Fruit fly (Drosophila melanogaster): ENCODE results near the gene exex.

Gene exex

DNA sequence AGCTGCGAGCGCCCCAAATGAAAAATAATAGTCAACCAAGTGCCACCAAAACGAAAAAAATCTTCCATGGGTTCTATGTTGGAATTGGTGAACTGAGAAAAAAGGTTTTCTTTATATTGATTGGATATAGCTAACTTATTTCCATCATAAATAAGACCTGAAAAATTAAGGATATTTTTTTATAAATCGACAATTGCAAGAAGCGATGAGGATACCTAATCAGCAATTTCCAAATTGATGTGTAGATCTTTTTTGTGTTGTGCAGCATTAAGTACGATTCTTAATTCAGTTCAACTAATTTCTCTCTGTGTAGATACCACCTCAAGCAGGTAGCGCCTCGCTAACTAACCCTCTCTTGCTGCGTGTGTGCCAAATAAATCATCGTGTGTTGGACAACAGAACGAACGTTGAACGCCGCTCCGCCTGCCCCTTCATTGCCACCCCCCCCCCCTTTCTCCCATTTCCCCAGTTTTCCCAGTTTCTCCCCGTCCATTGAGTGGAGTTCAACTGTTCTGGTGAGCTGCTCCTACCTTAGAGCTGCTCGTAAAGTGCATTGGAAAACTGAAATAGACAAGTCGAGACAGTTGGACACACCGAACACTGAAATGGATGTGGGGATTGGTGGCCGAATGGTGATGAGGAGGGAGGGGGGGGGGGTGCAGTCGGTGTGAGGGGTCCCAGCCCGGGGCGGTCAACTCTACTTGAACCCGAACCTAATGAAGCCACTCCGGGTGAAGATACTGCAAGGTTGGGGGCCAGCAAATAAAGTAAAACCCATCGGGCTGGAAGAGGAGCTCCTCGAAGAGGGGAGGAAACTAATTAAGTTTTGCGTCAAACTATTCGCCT lies 41.1 kb downstream of the exex start (continued):
- no peak for TF ChIP-seq pan (optimal IDR thresholded peaks at IDR 0.05)
- peak in 1 of 2 experiments; percentile 58 for TF ChIP-seq pan (GFP tag; optimal IDR thresholded peaks at IDR 0.05 in 1 of 2, IDR thresholded peaks at IDR 0.05 in 1 of 2)
- no peak for TF ChIP-seq hbn (GFP tag; IDR thresholded peaks at IDR 0.05; ENCODE audit: partially characterized antibody)
- no peak for TF ChIP-seq Dip2 (GFP tag; IDR thresholded peaks at IDR 0.05)
- peak; percentile 53; the same call in 1 of the 3 replicates for TF ChIP-seq CG11093 (GFP tag; IDR thresholded peaks at IDR 0.05)
- no peak for TF ChIP-seq psq (GFP tag; optimal IDR thresholded peaks at IDR 0.05)
- TF ChIP-seq CG16779 (GFP tag; IDR thresholded peaks at IDR 0.05) = no peak
- TF ChIP-seq tup (GFP tag; optimal IDR thresholded peaks at IDR 0.05) = no peak
- TF ChIP-seq CG16863 (GFP tag; optimal IDR thresholded peaks at IDR 0.05) = peak; percentile 33
- TF ChIP-seq CG30403 (GFP tag; optimal IDR thresholded peaks at IDR 0.05) = peak; percentile 67
- TF ChIP-seq dmrt99B (tag; optimal IDR thresholded peaks at IDR 0.05) = peak; percentile 76
- peak; percentile 52 for TF ChIP-seq Hsf (GFP tag; optimal IDR thresholded peaks at IDR 0.05)
- peak; percentile 63 for TF ChIP-seq CG7271 (tag; optimal IDR thresholded peaks at IDR 0.05)
- peak; percentile 9 for TF ChIP-seq ems (GFP tag; optimal IDR thresholded peaks at IDR 0.05)
- TF ChIP-seq CG3281 (GFP tag; optimal IDR thresholded peaks at IDR 0.05) = peak; percentile 35
- no peak for TF ChIP-seq unc-4 (GFP tag; IDR thresholded peaks at IDR 0.05; ENCODE audit: partially characterized antibody)
- peak; percentile 83 for TF ChIP-seq fd96Cb (tag; optimal IDR thresholded peaks at IDR 0.05)
- 0 out of 2 replicates have a peak, but pooled peaks have one; percentile 24 for TF ChIP-seq Drgx (GFP tag; IDR thresholded peaks at IDR 0.05)
- TF ChIP-seq E2f1 (GFP tag; IDR thresholded peaks at IDR 0.05) = 0 out of 2 replicates have a peak, but pooled peaks have one; percentile 37
- no peak for TF ChIP-seq usp (GFP tag; optimal IDR thresholded peaks at IDR 0.05)
- TF ChIP-seq bsh (GFP tag; optimal IDR thresholded peaks at IDR 0.05) = peak; percentile 57 to 89
- no peak for TF ChIP-seq Elba2 (GFP tag; optimal IDR thresholded peaks at IDR 0.05)
- no peak for TF ChIP-seq CkIIα-i1 (GFP tag; IDR thresholded peaks at IDR 0.05)
- TF ChIP-seq kay (GFP tag; optimal IDR thresholded peaks at IDR 0.05) = peak; percentile 14
- TF ChIP-seq otp (GFP tag; IDR thresholded peaks at IDR 0.05) = peak; percentile 49; the same call in 1 of the 3 replicates
- TF ChIP-seq tin (GFP tag; optimal IDR thresholded peaks at IDR 0.05) = peak; percentile 63
- TF ChIP-seq Atf6 (GFP tag; IDR thresholded peaks at IDR 0.05) = peak; percentile 30; the same call in 1 of the 2 replicates
- peak; percentile 30 for TF ChIP-seq cwo (GFP tag; optimal IDR thresholded peaks at IDR 0.05)
- no peak for TF ChIP-seq CG17186 (GFP tag; optimal IDR thresholded peaks at IDR 0.05)
- TF ChIP-seq fd102C (GFP tag; optimal IDR thresholded peaks at IDR 0.05) = no peak
- no peak for TF ChIP-seq klu (GFP tag; IDR thresholded peaks at IDR 0.05)
- TF ChIP-seq Ada2b (GFP tag; IDR thresholded peaks at IDR 0.05) = peak; percentile 25; the same call in 1 of the 2 replicates
- no peak for TF ChIP-seq Dp (GFP tag; optimal IDR thresholded peaks at IDR 0.05)
- no peak for TF ChIP-seq CG12071 (GFP tag; optimal IDR thresholded peaks at IDR 0.05)
- TF ChIP-seq Nf-YC (tag; optimal IDR thresholded peaks at IDR 0.05) = no peak
- TF ChIP-seq Ravus (GFP tag; IDR thresholded peaks at IDR 0.05) = no peak
- TF ChIP-seq CG31441 (GFP tag; IDR thresholded peaks at IDR 0.05) = peak; percentile 84
- TF ChIP-seq CG6254 (GFP tag; optimal IDR thresholded peaks at IDR 0.05) = peak; percentile 69
- TF ChIP-seq lab (GFP tag; optimal IDR thresholded peaks at IDR 0.05) = peak; percentile 66
- no peak for TF ChIP-seq Doc2 (GFP tag; IDR thresholded peaks at IDR 0.05)
- TF ChIP-seq z (GFP tag; IDR thresholded peaks at IDR 0.05) = no peak; the same call in 2 of the 3 replicates
- peak; percentile 7 for TF ChIP-seq CG4854 (GFP tag; optimal IDR thresholded peaks at IDR 0.05)
- TF ChIP-seq bigmax (GFP tag; optimal IDR thresholded peaks at IDR 0.05) = no peak
- peak; percentile 48; the same call in 1 of the 2 replicates for TF ChIP-seq peb (GFP tag; IDR thresholded peaks at IDR 0.05)
- no peak for TF ChIP-seq CG13296 (GFP tag; optimal IDR thresholded peaks at IDR 0.05)
- peak; percentile 16 for TF ChIP-seq CG4707 (GFP tag; optimal IDR thresholded peaks at IDR 0.05)
- no peak for TF ChIP-seq CG14965 (GFP tag; optimal IDR thresholded peaks at IDR 0.05; ENCODE audit: borderline replicate concordance)
- TF ChIP-seq H2.0 (GFP tag; IDR thresholded peaks at IDR 0.05) = no peak
- no peak for TF ChIP-seq CG3065 (GFP tag; optimal IDR thresholded peaks at IDR 0.05)

Data from whole organism, embryonic.